Fruit fly (Drosophila melanogaster) whole organism, adult: ENCODE results near the gene CG42792.

Experiments
- CG11617 ChIP-seq: fragments of 200-800 bp; sonication (Bioruptor generic); optimal IDR thresholded peaks from 2 replicates; lab custom pipeline; 2017; ENCODE audit warnings: mild to moderate bottlenecking, missing biosample characterization, missing genetic modification reagents, missing genetic modification characterization
- CG12768 ChIP-seq: fragments of 200-800 bp; sonication (Bioruptor generic); optimal IDR thresholded peaks from 2 replicates; lab custom pipeline; 2017; ENCODE audit warnings: missing biosample characterization, missing genetic modification characterization, mild to moderate bottlenecking, moderate library complexity, missing genetic modification reagents
- CG1620 ChIP-seq: fragments of 200-800 bp; sonication (Bioruptor generic); optimal IDR thresholded peaks from 2 replicates; lab custom pipeline; 2016; ENCODE audit warnings: missing biosample characterization, missing genetic modification characterization
- CG33017 ChIP-seq: fragments of 200-800 bp; sonication (Bioruptor generic); optimal IDR thresholded peaks from 2 replicates; lab custom pipeline; 2018; ENCODE audit warnings: missing biosample characterization, mild to moderate bottlenecking, missing genetic modification characterization, moderate library complexity
- CG5204 ChIP-seq: fragments of 200-800 bp; sonication (Bioruptor generic); optimal IDR thresholded peaks from 2 replicates; lab custom pipeline; 2016; ENCODE audit warnings: missing biosample characterization, missing genetic modification characterization
- Clk ChIP-seq: fragments of 200-800 bp; sonication (Bioruptor generic); optimal IDR thresholded peaks from 2 replicates; lab custom pipeline; 2017; ENCODE audit warnings: missing biosample characterization, missing genetic modification characterization
- Mnt ChIP-seq: fragments of 200-800 bp; sonication (Bioruptor generic); optimal IDR thresholded peaks from 2 replicates; lab custom pipeline; 2016; ENCODE audit warnings: missing biosample characterization, mild to moderate bottlenecking, missing genetic modification characterization
- bab1 ChIP-seq: fragments of 200-800 bp; sonication (Bioruptor generic); optimal IDR thresholded peaks from 3 replicates; lab custom pipeline; 2019; ENCODE audit warnings: missing biosample characterization, mild to moderate bottlenecking, missing genetic modification characterization, moderate library complexity
- cnc ChIP-seq, 2 experiments: fragments of >200 bp; optimal IDR thresholded peaks; 2 replicates each; lab custom pipeline; 2017
- kay ChIP-seq: fragments of 200-800 bp; sonication (Bioruptor generic); peaks from one replicate; lab custom pipeline; 2016; ENCODE audit warnings: missing biosample characterization, missing genetic modification characterization, borderline replicate concordance
- ovo ChIP-seq: fragments of 200-800 bp; sonication (Bioruptor generic); optimal IDR thresholded peaks from 2 replicates; lab custom pipeline; 2016; ENCODE audit warnings: missing biosample characterization, missing genetic modification characterization
- toe ChIP-seq: fragments of 200-800 bp; sonication (Bioruptor generic); optimal IDR thresholded peaks from 2 replicates; lab custom pipeline; 2016; ENCODE audit warnings: missing biosample characterization, missing genetic modification characterization

DNA sequence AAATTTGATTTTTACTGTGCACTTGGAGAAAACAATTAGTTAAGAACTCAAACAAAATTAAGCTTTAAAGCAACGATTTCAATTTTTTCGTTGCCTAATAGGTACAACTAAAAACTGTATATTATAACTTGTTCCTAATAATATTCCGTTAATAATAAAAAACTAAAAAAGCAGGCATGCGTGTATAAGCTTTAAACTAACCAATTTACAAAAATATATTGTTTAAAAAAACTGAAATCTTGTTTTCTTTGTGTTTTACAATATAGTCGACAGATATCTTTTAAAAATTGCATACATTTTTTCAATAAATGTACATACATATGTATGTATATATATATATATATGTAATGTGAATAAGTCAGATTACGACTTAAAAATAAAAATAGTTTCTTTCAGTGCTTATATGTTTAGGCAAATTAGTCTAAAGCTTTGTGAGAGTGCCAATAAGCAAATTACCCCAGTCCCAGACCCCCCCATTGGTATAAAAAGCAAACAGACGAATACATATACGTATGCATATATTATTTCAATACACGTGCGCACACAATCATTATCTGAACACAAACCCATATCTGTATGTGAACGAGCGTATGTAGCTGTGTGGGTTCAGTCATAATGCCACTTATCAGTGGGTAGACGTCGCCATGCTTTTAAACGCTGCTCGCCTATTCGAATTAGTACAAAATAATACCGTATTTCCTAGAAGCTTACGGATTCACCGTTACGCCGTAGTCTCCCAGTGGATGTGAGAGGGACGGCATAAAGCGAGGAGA is 47.8 kb upstream of the CG42792 start:
- TF ChIP-seq kay (GFP tag; lab: Kevin White, UChicago): peak; percentile 77
- TF ChIP-seq cnc (optimal IDR thresholded peaks at IDR 0.05; lab: Kevin White, UChicago): no peak
- TF ChIP-seq CG1620 (GFP tag; lab: Kevin White, UChicago): no peak
- TF ChIP-seq bab1 (GFP tag; lab: Kevin White, UChicago): no peak
- TF ChIP-seq ovo (GFP tag; lab: Kevin White, UChicago): peak; percentile 99
- peak; percentile 51 for TF ChIP-seq CG33017 (tag; lab: Kevin White, UChicago)
- TF ChIP-seq Mnt (GFP tag; lab: Kevin White, UChicago): peak; percentile 93
- no peak for TF ChIP-seq Clk (GFP tag; lab: Kevin White, UChicago)
- peak; percentile 63 for TF ChIP-seq CG11617 (GFP tag; lab: Kevin White, UChicago)
- no peak for TF ChIP-seq CG12768 (GFP tag; lab: Kevin White, UChicago)
- TF ChIP-seq toe (GFP tag; lab: Kevin White, UChicago): peak; percentile 39
- no peak for TF ChIP-seq CG5204 (GFP tag; lab: Kevin White, UChicago)
